Worm (Caenorhabditis elegans): ENCODE results near the gene srw-134.

DNA sequence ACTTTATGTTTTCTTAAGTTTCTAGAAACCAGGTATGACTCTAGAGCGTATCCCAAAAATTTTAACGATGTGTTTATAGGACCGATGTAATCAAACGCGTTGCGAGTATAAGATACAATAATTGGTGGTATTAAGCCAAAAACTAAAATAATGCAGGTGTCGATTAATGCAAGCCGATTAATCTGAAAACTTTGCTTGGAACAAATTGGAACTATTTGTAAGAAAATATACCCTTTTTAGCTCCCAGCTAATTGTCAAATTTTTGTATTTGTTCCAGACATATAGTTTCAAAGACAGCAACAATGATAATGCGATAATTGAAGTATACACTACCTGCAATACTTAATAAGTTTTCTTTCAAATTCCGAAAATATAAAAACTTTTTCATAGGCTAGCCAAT is 31.1 kb downstream of the srw-134 start, which contains the start of gene srh-211:
- TF ChIP-seq flt-1 (GFP tag; IDR thresholded peaks at IDR 0.05) (no peak), ztf-23 (GFP tag; IDR thresholded peaks at IDR 0.05) (no peak), ztf-29 (GFP tag; IDR thresholded peaks at IDR 0.05) (no peak), ref-1 (GFP tag; conservative IDR thresholded peaks at IDR 0.05) (no peak), med-1 (GFP tag; optimal IDR thresholded peaks at IDR 0.05; ENCODE audit: insufficient read depth) (no peak)
